Worm (Caenorhabditis elegans) whole organism, mixed stage, embryonic: ENCODE results near the gene rfth-1.

Experiments
- M03D4.4 ChIP-seq: sonication (generic microtip); optimal IDR thresholded peaks from 2 replicates; lab custom pipeline; 2017; ENCODE audit warnings: mild to moderate bottlenecking, missing genetic modification characterization, missing compliant biosample characterization
- blmp-1 ChIP-seq: fragments of 150-350 bp; optimal IDR thresholded peaks from 2 replicates; lab custom pipeline; 2014; ENCODE audit warnings: missing biosample characterization, missing genetic modification characterization
- cnd-1 ChIP-seq: fragments of 200-800 bp; sonication (Bioruptor generic); optimal IDR thresholded peaks from 2 replicates; lab custom pipeline; 2018; ENCODE audit warnings: mild to moderate bottlenecking, missing genetic modification characterization, missing compliant biosample characterization
- elt-1 ChIP-seq: sonication (generic microtip); optimal IDR thresholded peaks from 2 replicates; lab custom pipeline; 2017; ENCODE audit warnings: missing genetic modification characterization, mild to moderate bottlenecking, missing compliant biosample characterization, antibody characterized with exemption, moderate library complexity, borderline replicate concordance; ENCODE audit not compliant: insufficient read depth
- ham-2 ChIP-seq: fragments of 200-800 bp; sonication (Bioruptor generic); optimal IDR thresholded peaks from 2 replicates; lab custom pipeline; 2018; ENCODE audit warnings: mild to moderate bottlenecking, missing genetic modification characterization, missing compliant biosample characterization
- lsy-2 ChIP-seq: fragments of 150-350 bp; optimal IDR thresholded peaks from 2 replicates; lab custom pipeline; 2014; ENCODE audit warnings: missing biosample characterization, missing genetic modification characterization
- mep-1 ChIP-seq: fragments of 150-350 bp; optimal IDR thresholded peaks from 2 replicates; lab custom pipeline; 2017; ENCODE audit warnings: missing biosample characterization, missing genetic modification reagents, missing genetic modification characterization, inconsistent platforms
- mls-2 ChIP-seq: sonication (generic microtip); optimal IDR thresholded peaks from 2 replicates; lab custom pipeline; 2016; ENCODE audit warnings: mild to moderate bottlenecking, missing genetic modification characterization, moderate library complexity, missing compliant biosample characterization
- nhr-12 ChIP-seq: fragments of 150-350 bp; optimal IDR thresholded peaks from 2 replicates; lab custom pipeline; 2014; ENCODE audit warnings: missing biosample characterization, missing genetic modification characterization
- nhr-2 ChIP-seq: fragments of 150-350 bp; optimal IDR thresholded peaks from 2 replicates; lab custom pipeline; 2014; ENCODE audit warnings: missing biosample characterization, missing genetic modification characterization
- nhr-237 ChIP-seq: fragments of 150-350 bp; optimal IDR thresholded peaks from 2 replicates; lab custom pipeline; 2014; ENCODE audit warnings: missing biosample characterization, missing genetic modification characterization
- nhr-28 ChIP-seq: fragments of 150-350 bp; optimal IDR thresholded peaks from 2 replicates; lab custom pipeline; 2014; ENCODE audit warnings: missing biosample characterization, missing genetic modification characterization
- unc-62 ChIP-seq: fragments of 150-350 bp; optimal IDR thresholded peaks from 2 replicates; lab custom pipeline; 2014; ENCODE audit warnings: missing biosample characterization, missing genetic modification reagents, missing genetic modification characterization
- ztf-11 ChIP-seq: fragments of 150-350 bp; optimal IDR thresholded peaks from 2 replicates; lab custom pipeline; 2014; ENCODE audit warnings: missing biosample characterization, missing genetic modification characterization

- TF ChIP-seq mep-1 (tag; lab: Kevin White, UChicago): no peak
- TF ChIP-seq elt-1 (tag; lab: Kevin White, UChicago): no peak
- no peak for TF ChIP-seq cnd-1 (tag; lab: Kevin White, UChicago)
- no peak for TF ChIP-seq blmp-1
- no peak for TF ChIP-seq nhr-2 (tag; lab: Kevin White, UChicago)
- TF ChIP-seq unc-62 (GFP tag; lab: Kevin White, UChicago): no peak
- no peak for TF ChIP-seq ham-2 (GFP tag; lab: Kevin White, UChicago)
- no peak for TF ChIP-seq ztf-11 (tag; lab: Kevin White, UChicago)
- no peak for TF ChIP-seq nhr-12 (tag; lab: Kevin White, UChicago)
- TF ChIP-seq nhr-237 (tag; lab: Kevin White, UChicago): no peak
- TF ChIP-seq nhr-28 (tag; lab: Kevin White, UChicago): no peak
- no peak for TF ChIP-seq mls-2 (tag; lab: Kevin White, UChicago)
- TF ChIP-seq M03D4.4 (tag; lab: Kevin White, UChicago): no peak
- TF ChIP-seq lsy-2: no peak
Measured at ce11 chrIV:4473767-4474166, 37.3 kb downstream of the rfth-1 start.
